Fruit fly (Drosophila melanogaster): Measurements from ENCODE around the gene Archease.

The Archease gene

DNA sequence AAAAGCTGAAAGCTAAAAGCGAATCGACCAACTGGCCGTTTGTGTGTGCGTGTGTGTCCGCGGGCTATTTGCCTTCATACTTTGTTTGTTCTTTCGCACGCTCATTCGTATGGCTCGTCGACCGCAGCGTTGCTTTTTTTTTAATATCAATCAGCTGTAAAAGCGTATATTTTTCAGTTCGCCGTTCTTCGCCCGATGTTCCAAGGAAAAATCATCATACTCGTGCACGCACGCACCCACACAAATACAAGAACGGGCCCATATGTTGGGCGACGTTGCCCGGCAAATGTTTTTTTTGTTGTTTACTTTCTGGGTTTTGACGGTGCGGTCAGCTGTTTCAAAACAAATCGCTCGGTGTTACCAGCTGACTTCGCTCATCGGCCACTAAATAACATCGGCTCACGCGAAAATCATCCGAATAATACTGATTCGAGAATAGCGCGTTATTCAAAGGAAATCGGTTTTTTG lies 2.1 kb downstream of the Archease start, which contains the start of gene E2f1 (continued):
- TF ChIP-seq CG16813 (GFP tag; IDR thresholded peaks at IDR 0.05; ENCODE audit: partially characterized antibody): peak; percentile 62
- no peak for TF ChIP-seq CG5245 (GFP tag; optimal IDR thresholded peaks at IDR 0.05)
- no peak for TF ChIP-seq CG8388 (GFP tag; optimal IDR thresholded peaks at IDR 0.05)
- TF ChIP-seq CG18599 (GFP tag; optimal IDR thresholded peaks at IDR 0.05): no peak
- TF ChIP-seq CG9797 (GFP tag; optimal IDR thresholded peaks at IDR 0.05): peak; percentile 90
- no peak for TF ChIP-seq CG13123 (GFP tag; optimal IDR thresholded peaks at IDR 0.05)
- peak; percentile 23 for TF ChIP-seq YL-1 (GFP tag; optimal IDR thresholded peaks at IDR 0.05)
- no peak for TF ChIP-seq Mes4 (GFP tag; optimal IDR thresholded peaks at IDR 0.05)
- no peak for TF ChIP-seq CG10654 (GFP tag; optimal IDR thresholded peaks at IDR 0.05)
- TF ChIP-seq CG15479 (GFP tag; optimal IDR thresholded peaks at IDR 0.05): no peak
- TF ChIP-seq psq (GFP tag; optimal IDR thresholded peaks at IDR 0.05): peak; percentile 13
- peak; percentile 53 for TF ChIP-seq CG17568 (GFP tag; optimal IDR thresholded peaks at IDR 0.05)
- peak; percentile 9 for TF ChIP-seq CG1529 (GFP tag; optimal IDR thresholded peaks at IDR 0.05)
- TF ChIP-seq pfk (GFP tag; optimal IDR thresholded peaks at IDR 0.05): peak; percentile 17
- TF ChIP-seq MBD-R2 (GFP tag; IDR thresholded peaks at IDR 0.05): peak; percentile 56; the same call in 1 of the 2 replicates
- TF ChIP-seq NC2α (GFP tag; optimal IDR thresholded peaks at IDR 0.05): peak; percentile 15
- TF ChIP-seq Nf-YC (tag; optimal IDR thresholded peaks at IDR 0.05): peak; percentile 10
- TF ChIP-seq Deaf1 (tag; optimal IDR thresholded peaks at IDR 0.05): peak; percentile 59
- TF ChIP-seq CG1233 (GFP tag; optimal IDR thresholded peaks at IDR 0.05): peak; percentile 25
- peak; percentile 21 for TF ChIP-seq CG13775 (GFP tag; optimal IDR thresholded peaks at IDR 0.05)
- TF ChIP-seq HLH4C (GFP tag; IDR thresholded peaks at IDR 0.05; ENCODE audit: partially characterized antibody): peak; percentile 70
- TF ChIP-seq CG12659 (GFP tag; optimal IDR thresholded peaks at IDR 0.05): peak; percentile 68
- peak; percentile 72 for TF ChIP-seq sna (GFP tag; IDR thresholded peaks at IDR 0.05; ENCODE audit: partially characterized antibody)
- TF ChIP-seq E2f1 (GFP tag; IDR thresholded peaks at IDR 0.05): peak; percentile 47; the same call in 1 of the 2 replicates
- TF ChIP-seq NFAT (GFP tag; IDR thresholded peaks at IDR 0.05): no peak
- TF ChIP-seq Myb (GFP tag; optimal IDR thresholded peaks at IDR 0.05): peak; percentile 96
- TF ChIP-seq CG5180 (GFP tag; optimal IDR thresholded peaks at IDR 0.05): peak; percentile 39
- peak; percentile 20 for TF ChIP-seq gcm (GFP tag; optimal IDR thresholded peaks at IDR 0.05)
- TF ChIP-seq CG3838 (GFP tag; optimal IDR thresholded peaks at IDR 0.05): peak; percentile 19
- no peak for TF ChIP-seq Atf3 (GFP tag; optimal IDR thresholded peaks at IDR 0.05)
- TF ChIP-seq CG12104 (GFP tag; optimal IDR thresholded peaks at IDR 0.05): no peak
- peak; percentile 68 for TF ChIP-seq Sry-δ (GFP tag; optimal IDR thresholded peaks at IDR 0.05)
- peak; percentile 16 for TF ChIP-seq CG11504 (tag; optimal IDR thresholded peaks at IDR 0.05)
- peak; percentile 78 for TF ChIP-seq CHES-1-like (GFP tag; optimal IDR thresholded peaks at IDR 0.05)
- TF ChIP-seq ems (GFP tag; optimal IDR thresholded peaks at IDR 0.05): no peak
- TF ChIP-seq insv (GFP tag; optimal IDR thresholded peaks at IDR 0.05): peak in 1 of 2 experiments; percentile 81
- peak; percentile 23 for TF ChIP-seq CG12391 (tag; optimal IDR thresholded peaks at IDR 0.05)
- TF ChIP-seq D (optimal IDR thresholded peaks at IDR 0.05): peak; percentile 26
- no peak for TF ChIP-seq D (GFP tag; optimal IDR thresholded peaks at IDR 0.05)
- 0 out of 3 replicates have a peak, but pooled peaks have one; percentile 7 for TF ChIP-seq CG7963 (GFP tag; IDR thresholded peaks at IDR 0.05; ENCODE audit: partially characterized antibody)
- TF ChIP-seq MESR4 (GFP tag; optimal IDR thresholded peaks at IDR 0.05): peak; percentile 13
- TF ChIP-seq gcm2 (GFP tag; optimal IDR thresholded peaks at IDR 0.05): no peak
- TF ChIP-seq CG12236 (GFP tag; optimal IDR thresholded peaks at IDR 0.05): no peak
- peak; percentile 54 for TF ChIP-seq HmgZ (tag; optimal IDR thresholded peaks at IDR 0.05)
- TF ChIP-seq Dref (GFP tag; IDR thresholded peaks at IDR 0.05): peak; percentile 44
- TF ChIP-seq kni (GFP tag; optimal IDR thresholded peaks at IDR 0.05): peak; percentile 37
- TF ChIP-seq bab2 (GFP tag; optimal IDR thresholded peaks at IDR 0.05): no peak
- TF ChIP-seq CG42726 (GFP tag; IDR thresholded peaks at IDR 0.05; ENCODE audit: partially characterized antibody): 0 out of 2 replicates have a peak, but pooled peaks have one; percentile 55
- peak; percentile 60; the same call in 2 of the 3 replicates for TF ChIP-seq zen2 (GFP tag; IDR thresholded peaks at IDR 0.05; ENCODE audit: partially characterized antibody)
